Fruit fly (Drosophila melanogaster) whole organism, wandering third instar larva: ENCODE measurements around the gene Rad17.

Experiments
- Abd-B ChIP-seq: fragments of >200 bp; optimal IDR thresholded peaks from 2 replicates; lab custom pipeline; 2017; ENCODE audit warnings: missing biosample characterization, missing genetic modification characterization
- CG32264 ChIP-seq: fragments of 200-800 bp; sonication (Bioruptor generic); optimal IDR thresholded peaks from 2 replicates; lab custom pipeline; 2016; ENCODE audit warnings: missing biosample characterization, missing genetic modification characterization
- CG9705 ChIP-seq: fragments of 200-800 bp; sonication (Bioruptor generic); optimal IDR thresholded peaks from 2 replicates; lab custom pipeline; 2018; ENCODE audit warnings: missing biosample characterization, mild to moderate bottlenecking, missing genetic modification characterization
- CrebA ChIP-seq: fragments of 200-800 bp; sonication (Bioruptor generic); optimal IDR thresholded peaks from 2 replicates; lab custom pipeline; 2016; ENCODE audit warnings: missing biosample characterization, mild to moderate bottlenecking, missing genetic modification characterization, borderline replicate concordance
- Dfd ChIP-seq: fragments of >200 bp; optimal IDR thresholded peaks from 2 replicates; lab custom pipeline; 2017; ENCODE audit warnings: missing biosample characterization, missing genetic modification characterization
- Dif ChIP-seq: fragments of 200-275, 200-300 bp; sonication (Bioruptor generic); optimal IDR thresholded peaks from 2 replicates; lab custom pipeline; 2018; ENCODE audit warnings: missing biosample characterization, missing genetic modification characterization; ENCODE audit not compliant: partially characterized antibody
- GATAd ChIP-seq: sonication (Bioruptor generic); optimal IDR thresholded peaks from 2 replicates; lab custom pipeline; 2016; ENCODE audit warnings: missing biosample characterization, missing genetic modification characterization
- HLH106 ChIP-seq: fragments of 200-800 bp; optimal IDR thresholded peaks from 3 replicates; lab custom pipeline; 2019; ENCODE audit warnings: missing biosample characterization, mild to moderate bottlenecking, missing genetic modification characterization, moderate library complexity
- Hnf4 ChIP-seq: fragments of 200-800 bp; sonication (Bioruptor generic); optimal IDR thresholded peaks from 2 replicates; lab custom pipeline; 2016; ENCODE audit warnings: missing biosample characterization, mild to moderate bottlenecking, missing genetic modification characterization
- Hr78 ChIP-seq: fragments of >200 bp; optimal IDR thresholded peaks from 2 replicates; lab custom pipeline; 2017; ENCODE audit warnings: missing biosample characterization, missing genetic modification characterization
- Hr83 ChIP-seq: fragments of 200-300 bp; sonication (Bioruptor generic); optimal IDR thresholded peaks from 2 replicates; lab custom pipeline; 2016; ENCODE audit warnings: missing biosample characterization, mild to moderate bottlenecking, missing genetic modification characterization, moderate library complexity; ENCODE audit not compliant: poor library complexity, severe bottlenecking
- Jra ChIP-seq: sonication (Bioruptor generic); optimal IDR thresholded peaks from 2 replicates; lab custom pipeline; 2016; ENCODE audit warnings: missing biosample characterization, missing genetic modification characterization
- Mio ChIP-seq: sonication (Bioruptor generic); optimal IDR thresholded peaks from 2 replicates; lab custom pipeline; 2016; ENCODE audit warnings: missing biosample characterization, missing genetic modification characterization
- Myc ChIP-seq: fragments of >200 bp; optimal IDR thresholded peaks from 2 replicates; lab custom pipeline; 2017
- N ChIP-seq: fragments of >200 bp; optimal IDR thresholded peaks from 2 replicates; lab custom pipeline; 2018; ENCODE audit warnings: missing biosample characterization, missing external identifiers, missing genetic modification characterization
- OdsH ChIP-seq: fragments of 200-800 bp; sonication (Bioruptor generic); optimal IDR thresholded peaks from 2 replicates; lab custom pipeline; 2016; ENCODE audit warnings: missing biosample characterization, mild to moderate bottlenecking, missing genetic modification characterization
- Rel ChIP-seq, 2 experiments: fragments of 200-800 bp; sonication (Bioruptor generic) in 1 of 2; optimal IDR thresholded peaks; 2 replicates in 1 of 2; 3 replicates in 1 of 2; lab custom pipeline; 2016 to 2019; ENCODE audit warnings: mild to moderate bottlenecking in 2 of 2, missing biosample characterization in 2 of 2, missing genetic modification characterization in 2 of 2, moderate library complexity in 1 of 2
- Sp1 ChIP-seq: fragments of 200-800 bp; sonication (Bioruptor generic); optimal IDR thresholded peaks from 3 replicates; lab custom pipeline; 2019; ENCODE audit warnings: missing biosample characterization, mild to moderate bottlenecking, missing genetic modification characterization, moderate library complexity
- Vsx2 ChIP-seq: fragments of 200-300, 225-300 bp; sonication (Bioruptor generic); optimal IDR thresholded peaks from 2 replicates; lab custom pipeline; 2018; ENCODE audit warnings: missing biosample characterization, missing genetic modification characterization; ENCODE audit not compliant: partially characterized antibody
- br ChIP-seq: fragments of 200-800 bp; sonication (Bioruptor generic); optimal IDR thresholded peaks from 2 replicates; lab custom pipeline; 2016; ENCODE audit warnings: missing biosample characterization, missing genetic modification characterization
- brk ChIP-seq: fragments of 200-800 bp; sonication (Bioruptor generic); optimal IDR thresholded peaks from 2 replicates; lab custom pipeline; 2016; ENCODE audit warnings: missing biosample characterization, mild to moderate bottlenecking, missing genetic modification characterization
- dl ChIP-seq, 2 experiments: fragments of 175-275, 200-275 bp in 1 of 2; fragments of 200-275 bp in 1 of 2; sonication (Bioruptor generic); optimal IDR thresholded peaks; lab custom pipeline; 2018; ENCODE audit warnings: mild to moderate bottlenecking in 2 of 2, missing biosample characterization in 2 of 2, missing genetic modification characterization in 2 of 2, moderate library complexity in 2 of 2; ENCODE audit not compliant: partially characterized antibody in 2 of 2, insufficient read depth in 1 of 2
- dmrt93B ChIP-seq: fragments of 200-800 bp; sonication (Bioruptor generic); optimal IDR thresholded peaks from 2 replicates; lab custom pipeline; 2018; ENCODE audit warnings: missing biosample characterization, mild to moderate bottlenecking, missing genetic modification characterization
- dsf ChIP-seq: sonication (Bioruptor generic); optimal IDR thresholded peaks from 2 replicates; lab custom pipeline; 2016; ENCODE audit warnings: missing biosample characterization, missing genetic modification characterization, borderline replicate concordance
- ey ChIP-seq: fragments of 200-800 bp; sonication (Bioruptor generic); optimal IDR thresholded peaks from 2 replicates; lab custom pipeline; 2016; ENCODE audit warnings: missing biosample characterization, missing genetic modification characterization
- foxo ChIP-seq, 2 experiments: fragments of 200-800 bp; sonication (Bioruptor generic); optimal IDR thresholded peaks; 2 replicates in 1 of 2; 3 replicates in 1 of 2; lab custom pipeline; 2016 to 2017; ENCODE audit warnings: missing biosample characterization in 2 of 2, missing genetic modification characterization in 2 of 2
- fru ChIP-seq: fragments of 200-800 bp; sonication (Bioruptor generic); optimal IDR thresholded peaks from 3 replicates; lab custom pipeline; 2016; ENCODE audit warnings: missing biosample characterization, mild to moderate bottlenecking, missing genetic modification characterization
- h ChIP-seq: fragments of 200-800 bp; sonication (Bioruptor generic); optimal IDR thresholded peaks from 3 replicates; lab custom pipeline; 2016; ENCODE audit warnings: missing biosample characterization, mild to moderate bottlenecking, missing genetic modification characterization
- jim ChIP-seq: fragments of 175-275, 200-325 bp; sonication (Bioruptor generic); optimal IDR thresholded peaks from 2 replicates; lab custom pipeline; 2016; ENCODE audit warnings: missing biosample characterization, mild to moderate bottlenecking, missing genetic modification characterization
- lola ChIP-seq: fragments of >200 bp; optimal IDR thresholded peaks from 2 replicates; lab custom pipeline; 2017; ENCODE audit warnings: missing biosample characterization, missing genetic modification characterization
- pan ChIP-seq: fragments of >200 bp; optimal IDR thresholded peaks from 2 replicates; lab custom pipeline; 2017
- psq ChIP-seq: fragments of 200-800 bp; sonication (Bioruptor generic); optimal IDR thresholded peaks from 3 replicates; lab custom pipeline; 2017; ENCODE audit warnings: missing biosample characterization, mild to moderate bottlenecking, missing genetic modification characterization, moderate library complexity
- rgr ChIP-seq: fragments of 200-800 bp; sonication (Bioruptor generic); optimal IDR thresholded peaks from 3 replicates; lab custom pipeline; 2016; ENCODE audit warnings: missing biosample characterization, mild to moderate bottlenecking, missing genetic modification characterization
- sage ChIP-seq: fragments of 200-800 bp; sonication (Bioruptor generic); optimal IDR thresholded peaks from 2 replicates; lab custom pipeline; 2016; ENCODE audit warnings: missing biosample characterization, mild to moderate bottlenecking, missing genetic modification characterization
- sv ChIP-seq: fragments of 200-800 bp; sonication (Bioruptor generic); optimal IDR thresholded peaks from 3 replicates; lab custom pipeline; 2016; ENCODE audit warnings: missing biosample characterization, missing genetic modification characterization
- tai ChIP-seq: sonication (Bioruptor generic); optimal IDR thresholded peaks from 2 replicates; lab custom pipeline; 2016; ENCODE audit warnings: missing biosample characterization, missing genetic modification characterization
- usp ChIP-seq: fragments of >200 bp; optimal IDR thresholded peaks from 2 replicates; lab custom pipeline; 2017; ENCODE audit warnings: missing biosample characterization, missing genetic modification characterization
- woc ChIP-seq: sonication (Bioruptor generic); optimal IDR thresholded peaks from 2 replicates; lab custom pipeline; 2016; ENCODE audit warnings: missing biosample characterization, mild to moderate bottlenecking, missing genetic modification characterization

The Rad17 gene

dm6 chr3R:14705270-14705669, 42.3 kb upstream of the Rad17 start:
- no peak for TF ChIP-seq Rel (GFP tag; optimal IDR thresholded peaks at IDR 0.05; lab: Kevin White, UChicago)
- peak; percentile 10 for TF ChIP-seq Rel (tag; optimal IDR thresholded peaks at IDR 0.05; lab: Kevin White, UChicago)
- no peak for TF ChIP-seq Dif (GFP tag; lab: Kevin White, UChicago)

- TF ChIP-seq Rel (GFP tag; optimal IDR thresholded peaks at IDR 0.05; lab: Kevin White, UChicago) (no peak), Rel (tag; optimal IDR thresholded peaks at IDR 0.05; lab: Kevin White, UChicago) (peak; percentile 20), h (peak; percentile 7), Sp1 (peak; percentile 32), CG32264 (GFP tag; lab: Kevin White, UChicago) (no peak), fru (GFP tag; lab: Kevin White, UChicago) (no peak)
- TF ChIP-seq, all 38 proteins: peak for 3
Observed at dm6 chr3R:14703302-14704192, 40.5 kb upstream of the Rad17 start.

DNA sequence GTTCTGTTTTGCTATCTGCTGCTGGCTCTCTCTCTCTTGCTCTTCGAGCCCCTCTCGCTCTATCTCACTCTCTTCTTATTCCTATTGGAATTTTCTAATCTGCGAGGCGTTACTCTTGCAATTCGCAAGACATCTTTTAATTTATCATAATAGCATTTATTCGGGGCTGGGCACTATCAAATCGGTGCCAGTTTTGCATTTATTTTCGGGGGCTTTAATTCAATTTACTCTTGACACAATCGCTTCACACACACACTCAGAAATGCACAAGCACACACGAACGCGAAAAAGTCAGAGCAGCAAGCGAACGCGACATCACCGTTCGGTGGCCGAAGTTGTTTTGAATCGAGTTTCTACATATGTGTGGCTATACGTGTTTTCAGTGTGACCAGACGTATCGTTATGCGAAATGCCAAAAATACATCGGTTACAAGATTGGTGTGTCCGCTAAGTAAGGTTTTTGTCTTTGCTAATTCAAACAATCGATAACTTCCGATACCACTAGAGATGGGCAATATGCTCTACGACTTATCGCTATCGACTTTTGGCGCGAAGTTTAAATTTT, 34.0 kb upstream of the Rad17 start, which contains the start of gene Meltrin:
Meltrin (minus strand) TSS at position 344 of the 565 bp plus-strand sequence.
- TF ChIP-seq ey (no peak), h (peak; percentile 68), Abd-B (GFP tag; lab: Kevin White, UChicago) (no peak), dmrt93B (GFP tag; lab: Kevin White, UChicago) (no peak), tai (peak; percentile 60), CrebA (GFP tag; lab: Kevin White, UChicago) (no peak), CG9705 (GFP tag; lab: Kevin White, UChicago) (no peak), N (no peak), Hr78 (GFP tag; lab: Kevin White, UChicago) (no peak), rgr (GFP tag; lab: Kevin White, UChicago) (peak; percentile 71), Hnf4 (GFP tag; lab: Kevin White, UChicago) (peak; percentile 69), OdsH (GFP tag; lab: Kevin White, UChicago) (peak; percentile 37), CG32264 (GFP tag; lab: Kevin White, UChicago) (no peak), GATAd (GFP tag; lab: Kevin White, UChicago) (no peak), Sp1 (peak; percentile 67), psq (GFP tag; lab: Kevin White, UChicago) (peak; percentile 53), Dfd (GFP tag; lab: Kevin White, UChicago) (no peak), Vsx2 (no peak), fru (GFP tag; lab: Kevin White, UChicago) (peak; percentile 68), woc (GFP tag; lab: Kevin White, UChicago) (no peak), brk (GFP tag; lab: Kevin White, UChicago) (peak; percentile 80), dl (GFP tag; optimal IDR thresholded peaks at IDR 0.05; lab: Kevin White, UChicago; ENCODE audit: insufficient read depth in 1 of 2, partially characterized antibody in 2 of 2) (peak in 1 of 2 experiments; percentile 65), sage (GFP tag; lab: Kevin White, UChicago) (no peak), sv (GFP tag; lab: Kevin White, UChicago) (peak; percentile 61), HLH106 (tag; lab: Kevin White, UChicago) (peak; percentile 42), dsf (GFP tag; lab: Kevin White, UChicago) (peak; percentile 15), Jra (GFP tag; lab: Kevin White, UChicago) (peak; percentile 71), br (peak; percentile 46), lola (no peak), Rel (GFP tag; optimal IDR thresholded peaks at IDR 0.05; lab: Kevin White, UChicago) (no peak), Rel (tag; optimal IDR thresholded peaks at IDR 0.05; lab: Kevin White, UChicago) (peak; percentile 81), Mio (GFP tag; lab: Kevin White, UChicago) (no peak), pan (lab: Kevin White, UChicago) (no peak), Dif (GFP tag; lab: Kevin White, UChicago) (peak; percentile 74), Myc (no peak), jim (GFP tag; lab: Kevin White, UChicago) (peak; percentile 77), usp (GFP tag; lab: Kevin White, UChicago) (no peak), foxo (GFP tag; optimal IDR thresholded peaks at IDR 0.05; lab: Kevin White, UChicago) (peak in 1 of 2 experiments; percentile 57), Hr83 (GFP tag; lab: Kevin White, UChicago) (peak; percentile 90)
